Worm (Caenorhabditis elegans): ENCODE measurements around the gene E02H4.7.

ce11 chrX:14231987-14232386 lies 24.1 kb upstream of the E02H4.7 start:
- no peak for TF ChIP-seq attf-4 (tag; optimal IDR thresholded peaks at IDR 0.05)
- no peak for TF ChIP-seq fos-1 (tag; optimal IDR thresholded peaks at IDR 0.05)
- no peak for TF ChIP-seq ztf-11 (tag; optimal IDR thresholded peaks at IDR 0.05)
- no peak for TF ChIP-seq lin-13 (GFP tag; optimal IDR thresholded peaks at IDR 0.05)
- no peak for TF ChIP-seq fkh-10 (GFP tag; optimal IDR thresholded peaks at IDR 0.05)
- TF ChIP-seq ama-1 (optimal IDR thresholded peaks at IDR 0.05) = no peak
- TF ChIP-seq R02D3.7 (tag; optimal IDR thresholded peaks at IDR 0.05) = no peak
- TF ChIP-seq pqm-1 (tag; optimal IDR thresholded peaks at IDR 0.05) = no peak
- no peak for TF ChIP-seq aly-2 (tag; optimal IDR thresholded peaks at IDR 0.05)
- no peak for TF ChIP-seq nhr-11 (tag; optimal IDR thresholded peaks at IDR 0.05)
- no peak for TF ChIP-seq egl-27 (tag; optimal IDR thresholded peaks at IDR 0.05)
- no peak for TF ChIP-seq pha-4 (GFP tag; IDR thresholded peaks at IDR 0.05)
- TF ChIP-seq pha-4 (tag; optimal IDR thresholded peaks at IDR 0.05) = no peak
